Worm (Caenorhabditis elegans): ENCODE measurements around the gene sre-48.
"Not testable (repeated sequence)": the region's sequence is repeated elsewhere in the genome, so short reads cannot be mapped to it uniquely, and the experiment has no call there.

sre-48 gene

ce11 chrII:13979833-13980513, at the start of gene sre-48:
Gene sre-48 (minus strand): TSS chrII:13979883.
- TF ChIP-seq dmd-6 (GFP tag; IDR thresholded peaks at IDR 0.05) (0 out of 2 replicates have a peak, but pooled peaks have one; percentile 17), nhr-77 (tag; optimal IDR thresholded peaks at IDR 0.05) (peak; percentile 48), aha-1 (tag) (peak; percentile 35), daf-16 (GFP tag; optimal IDR thresholded peaks at IDR 0.05) (no peak), daf-16 (tag; optimal IDR thresholded peaks at IDR 0.05) (peak; percentile 76), daf-19 (GFP tag; conservative IDR thresholded peaks at IDR 0.05) (no peak), nhr-111 (GFP tag; optimal IDR thresholded peaks at IDR 0.05) (no peak), nhr-28 (tag; optimal IDR thresholded peaks at IDR 0.05) (peak; percentile 40), pqm-1 (tag; optimal IDR thresholded peaks at IDR 0.05) (peak; percentile 51), dve-1 (tag; optimal IDR thresholded peaks at IDR 0.05; ENCODE audit: insufficient read depth) (peak; percentile 61), ztf-7 (tag; optimal IDR thresholded peaks at IDR 0.05) (no peak), ceh-82 (tag; optimal IDR thresholded peaks at IDR 0.05) (no peak), F37D6.2 (tag; optimal IDR thresholded peaks at IDR 0.05) (no peak), unc-62 (GFP tag; optimal IDR thresholded peaks at IDR 0.05 in 1 of 2) (peak in 1 of 2 experiments; percentile 22), unc-62 (tag; optimal IDR thresholded peaks at IDR 0.05) (no peak), hlh-30 (tag; optimal IDR thresholded peaks at IDR 0.05; ENCODE audit: insufficient read depth) (peak; percentile 43), cey-2 (tag; optimal IDR thresholded peaks at IDR 0.05; ENCODE audit: borderline replicate concordance, insufficient read depth) (no peak), zag-1 (tag; optimal IDR thresholded peaks at IDR 0.05) (no peak)

DNA sequence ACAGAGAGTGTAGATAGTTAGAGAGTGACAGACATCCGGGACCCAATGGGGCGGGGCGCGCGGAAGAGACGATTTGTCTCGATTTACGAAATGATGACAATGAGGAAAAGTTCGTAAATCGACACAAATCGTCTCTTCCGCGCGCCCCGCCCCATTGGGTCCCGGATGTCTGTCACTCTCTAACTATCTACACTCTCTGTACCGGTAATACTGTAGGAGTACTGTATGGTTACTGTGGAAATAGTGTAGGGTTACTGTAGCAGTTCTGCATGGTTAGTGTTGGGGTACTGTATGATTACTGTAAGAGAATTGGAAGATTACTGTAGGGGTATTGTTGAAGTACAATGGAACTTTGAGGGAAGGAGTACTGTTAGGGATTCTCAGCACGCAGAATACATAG, 41.5 kb upstream of the sre-48 start, which contains the start of gene F01D5.10:
Gene F01D5.10, minus strand, starts transcription at position 101 of the 400 bp plus-strand sequence.
- TF ChIP-seq zfp-2, zag-1, attf-4 (tag; optimal IDR thresholded peaks at IDR 0.05): not testable (repeated sequence)

DNA sequence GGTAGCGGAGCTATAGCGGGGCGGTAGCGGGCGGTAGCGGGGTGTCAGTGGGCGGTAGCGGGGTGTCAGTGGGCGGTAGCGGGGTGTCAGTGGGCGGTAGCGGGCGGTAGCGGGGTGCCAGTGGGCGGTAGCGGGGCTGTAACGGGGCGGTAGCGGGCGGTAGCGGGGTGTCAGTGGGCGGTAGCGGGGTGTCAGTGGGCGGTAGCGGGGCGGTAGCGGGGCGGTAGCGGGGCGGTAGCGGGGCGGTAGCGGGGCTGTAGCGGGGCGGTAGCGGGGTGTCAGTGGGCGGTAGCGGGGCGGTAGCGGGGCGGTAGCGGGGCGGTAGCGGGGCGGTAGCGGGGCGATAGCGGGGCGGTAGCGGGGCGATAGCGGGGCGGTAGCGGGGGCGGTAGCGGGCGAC, 39.9 kb upstream of the sre-48 start:
- TF ChIP-seq nhr-41 (GFP tag; IDR thresholded peaks at IDR 0.05) (peak; percentile 33; the same call in 1 of the 2 replicates), nhr-42 (GFP tag; IDR thresholded peaks at IDR 0.05) (peak; percentile 69), pha-4 (GFP tag; IDR thresholded peaks at IDR 0.05) (peak; percentile 85; the same call in 1 of the 2 replicates), vab-7 (GFP tag; IDR thresholded peaks at IDR 0.05) (peak; percentile 56; the same call in 1 of the 2 replicates), snpc-1.2 (GFP tag; IDR thresholded peaks at IDR 0.05) (0 out of 2 replicates have a peak, but pooled peaks have one; percentile 57), saeg-2 (GFP tag; IDR thresholded peaks at IDR 0.05) (0 out of 2 replicates have a peak, but pooled peaks have one; percentile 40), ctbp-1 (GFP tag; IDR thresholded peaks at IDR 0.05) (peak; percentile 45; the same call in 1 of the 2 replicates), spr-3 (GFP tag; optimal IDR thresholded peaks at IDR 0.05) (peak; percentile 2), madf-5 (GFP tag; IDR thresholded peaks at IDR 0.05) (0 out of 4 replicates have a peak, but pooled peaks of 1 of the 2 experiments have one; percentile 16), set-16 (GFP tag; IDR thresholded peaks at IDR 0.05) (peak; percentile 100), Y105C5A.15 (GFP tag; IDR thresholded peaks at IDR 0.05) (peak; percentile 44; the same call in 1 of the 2 replicates), D1046.2 (GFP tag; IDR thresholded peaks at IDR 0.05) (peak; percentile 81; the same call in 1 of the 2 replicates), dmd-8 (GFP tag; IDR thresholded peaks at IDR 0.05) (peak; percentile 76; the same call in 1 of the 2 replicates), egl-43 (GFP tag; IDR thresholded peaks at IDR 0.05) (peak; percentile 82), php-3 (GFP tag; IDR thresholded peaks at IDR 0.05) (peak; percentile 63; the same call in 1 of the 2 replicates), daf-8 (GFP tag; IDR thresholded peaks at IDR 0.05) (0 out of 2 replicates have a peak, but pooled peaks have one; percentile 43), Y48G9A.11 (GFP tag; IDR thresholded peaks at IDR 0.05) (peak; percentile 40; the same call in 1 of the 2 replicates), T26A8.4 (GFP tag; IDR thresholded peaks at IDR 0.05) (peak; percentile 56; the same call in 1 of the 2 replicates), lin-29 (GFP tag; IDR thresholded peaks at IDR 0.05) (peak; percentile 38; the same call in 1 of the 2 replicates), F26F4.8 (GFP tag; conservative IDR thresholded peaks at IDR 0.05) (peak; percentile 40; the same call in 1 of the 2 replicates), lim-7 (GFP tag; IDR thresholded peaks at IDR 0.05) (peak; percentile 36; the same call in 1 of the 2 replicates), mxl-2 (GFP tag; conservative IDR thresholded peaks at IDR 0.05) (0 out of 2 replicates have a peak, but pooled peaks have one; percentile 40), Y75B8A.6 (GFP tag; IDR thresholded peaks at IDR 0.05) (0 out of 2 replicates have a peak, but pooled peaks have one; percentile 18), F44E2.7 (GFP tag; IDR thresholded peaks at IDR 0.05) (0 out of 2 replicates have a peak, but pooled peaks have one; percentile 60), zip-11 (GFP tag; IDR thresholded peaks at IDR 0.05) (0 out of 2 replicates have a peak, but pooled peaks have one; percentile 20)
- not testable (repeated sequence) for TF ChIP-seq pha-4 (tag; optimal IDR thresholded peaks at IDR 0.05)
